Worm (Caenorhabditis elegans) whole organism, L4 larva: ENCODE results near the gene R07B7.6.

Experiments
- F26F4.8 ChIP-seq: fragments of 200-800 bp; sonication (Bioruptor generic); conservative IDR thresholded peaks from 2 replicates; pipeline ENCODE4 v1.3.6; 2022; ENCODE audit warnings: missing genetic modification characterization, missing compliant biosample characterization
- F37D6.2 ChIP-seq: sonication (generic microtip); optimal IDR thresholded peaks from 2 replicates; lab custom pipeline; 2016; ENCODE audit warnings: mild to moderate bottlenecking, missing genetic modification characterization, missing compliant biosample characterization
- R02D3.7 ChIP-seq: fragments of 150-350 bp; sonication (generic microtip); optimal IDR thresholded peaks from 3 replicates; lab custom pipeline; 2014; ENCODE audit warnings: missing biosample characterization, missing genetic modification characterization
- T20F7.1 ChIP-seq: fragments of 200-800 bp; sonication (Bioruptor generic); optimal IDR thresholded peaks from 2 replicates; lab custom pipeline; 2018; ENCODE audit warnings: mild to moderate bottlenecking, missing genetic modification characterization, missing compliant biosample characterization
- Y48G9A.11 ChIP-seq: fragments of 200-800 bp; sonication (Bioruptor generic); IDR thresholded peaks from 2 replicates; pipeline ENCODE4 v1.3.6; 2022; ENCODE audit warnings: missing genetic modification reagents, missing genetic modification characterization, missing compliant biosample characterization
- Y5F2A.4 ChIP-seq: fragments of 200-800 bp; sonication (Bioruptor generic); optimal IDR thresholded peaks from 2 replicates; lab custom pipeline; 2018; ENCODE audit warnings: mild to moderate bottlenecking, missing genetic modification characterization, missing compliant biosample characterization
- Y75B8A.6 ChIP-seq: fragments of 200-800 bp; sonication (Bioruptor generic); IDR thresholded peaks from 2 replicates; pipeline ENCODE4 v1.3.6; 2022; ENCODE audit warnings: missing genetic modification reagents, missing genetic modification characterization, missing compliant biosample characterization
- aly-2 ChIP-seq: sonication (generic microtip); optimal IDR thresholded peaks from 2 replicates; lab custom pipeline; 2018; ENCODE audit warnings: missing biosample characterization, missing genetic modification characterization
- cey-2 ChIP-seq: sonication (generic microtip); optimal IDR thresholded peaks from 3 replicates; lab custom pipeline; 2017; ENCODE audit warnings: missing genetic modification characterization, mild to moderate bottlenecking, missing compliant biosample characterization, antibody characterized with exemption, borderline replicate concordance; ENCODE audit not compliant: insufficient read depth
- ctbp-1 ChIP-seq: fragments of 200-800 bp; sonication (Bioruptor generic); IDR thresholded peaks from 2 replicates; pipeline ENCODE4 v1.3.6; 2022; ENCODE audit warnings: missing genetic modification reagents, missing genetic modification characterization, missing compliant biosample characterization
- daf-12 ChIP-seq: fragments of 150-350 bp; optimal IDR thresholded peaks from 2 replicates; lab custom pipeline; 2014; ENCODE audit warnings: missing biosample characterization, missing genetic modification reagents, missing genetic modification characterization
- daf-16 ChIP-seq, 3 experiments: sonication (generic microtip); optimal IDR thresholded peaks; 2 replicates each; lab custom pipeline; 2016 to 2017; ENCODE audit warnings: missing genetic modification characterization in 3 of 3, missing genetic modification reagents in 3 of 3, mild to moderate bottlenecking in 2 of 3, missing compliant biosample characterization in 2 of 3, missing biosample characterization in 1 of 3, moderate library complexity in 1 of 3
- daf-8 ChIP-seq: fragments of 200-800 bp; sonication (Bioruptor generic); IDR thresholded peaks from 2 replicates; pipeline ENCODE4 v1.3.6; 2022; ENCODE audit warnings: missing genetic modification characterization, missing compliant biosample characterization
- duxl-1 ChIP-seq: sonication (generic microtip); optimal IDR thresholded peaks from 2 replicates; lab custom pipeline; 2016; ENCODE audit warnings: mild to moderate bottlenecking, missing genetic modification characterization, moderate library complexity, missing compliant biosample characterization; ENCODE audit not compliant: poor library complexity
- dve-1 ChIP-seq: sonication (generic microtip); optimal IDR thresholded peaks from 2 replicates; lab custom pipeline; 2017; ENCODE audit warnings: antibody characterized with exemption, mild to moderate bottlenecking, missing genetic modification characterization, missing compliant biosample characterization; ENCODE audit not compliant: insufficient read depth
- egl-27 ChIP-seq: sonication (generic microtip); optimal IDR thresholded peaks from 3 replicates; lab custom pipeline; 2017; ENCODE audit warnings: missing biosample characterization, missing genetic modification reagents, missing genetic modification characterization
- hif-1 ChIP-seq, 2 experiments: sonication (generic microtip); optimal IDR thresholded peaks; 2 replicates each; lab custom pipeline; 2016 to 2017; ENCODE audit warnings: missing compliant biosample characterization in 2 of 2, missing genetic modification characterization in 2 of 2, missing genetic modification reagents in 2 of 2, missing genotype in 2 of 2, mild to moderate bottlenecking in 1 of 2
- hlh-11 ChIP-seq: fragments of 200-800 bp; sonication (Bioruptor generic); optimal IDR thresholded peaks from 2 replicates; lab custom pipeline; 2018; ENCODE audit warnings: mild to moderate bottlenecking, missing genetic modification characterization, missing compliant biosample characterization
- hlh-30 ChIP-seq: sonication (generic microtip); optimal IDR thresholded peaks from 2 replicates; lab custom pipeline; 2017; ENCODE audit warnings: antibody characterized with exemption, mild to moderate bottlenecking, missing genetic modification characterization, missing compliant biosample characterization; ENCODE audit not compliant: insufficient read depth
- jun-1 ChIP-seq: fragments of 150-350 bp; optimal IDR thresholded peaks from 2 replicates; lab custom pipeline; 2014; ENCODE audit warnings: missing biosample characterization, missing genetic modification reagents, missing genetic modification characterization
- lim-7 ChIP-seq: fragments of 200-800 bp; sonication (Bioruptor generic); IDR thresholded peaks from 2 replicates; pipeline ENCODE4 v1.3.6; 2022; ENCODE audit warnings: missing genetic modification characterization, missing compliant biosample characterization
- lin-1 ChIP-seq: fragments of 200-800 bp; sonication (Bioruptor generic); IDR thresholded peaks from 2 replicates; pipeline ENCODE4 v1.3.6; 2022; ENCODE audit warnings: missing genetic modification reagents, missing genetic modification characterization, missing compliant biosample characterization
- lin-13 ChIP-seq: fragments of 150-350 bp; optimal IDR thresholded peaks from 2 replicates; lab custom pipeline; 2014; ENCODE audit warnings: missing biosample characterization, missing genetic modification reagents, missing genetic modification characterization
- lin-15B ChIP-seq: fragments of 150-350 bp; sonication (generic microtip); optimal IDR thresholded peaks from 3 replicates; lab custom pipeline; 2014; ENCODE audit warnings: missing biosample characterization, missing genetic modification characterization
- lin-38 ChIP-seq: fragments of 200-800 bp; sonication (Bioruptor generic); IDR thresholded peaks from 2 replicates; pipeline ENCODE4 v1.3.6; 2022; ENCODE audit warnings: missing genetic modification reagents, missing genetic modification characterization, missing compliant biosample characterization
- lin-39 ChIP-seq: fragments of 150-350 bp; optimal IDR thresholded peaks from 2 replicates; lab custom pipeline; 2014; ENCODE audit warnings: missing biosample characterization, missing genetic modification reagents, missing genetic modification characterization
- lsy-2 ChIP-seq, 2 experiments: fragments of 150-350 bp in 1 of 2; sonication (generic microtip) in 1 of 2; optimal IDR thresholded peaks; 2 replicates each; lab custom pipeline; 2014 to 2017; ENCODE audit warnings: missing biosample characterization in 2 of 2, missing genetic modification characterization in 2 of 2
- madf-5 ChIP-seq, 2 experiments: fragments of 200-800 bp; sonication (Bioruptor generic); IDR thresholded peaks; 2 replicates each; pipeline ENCODE4 v1.3.6; 2022; ENCODE audit warnings: missing compliant biosample characterization in 2 of 2, missing genetic modification characterization in 2 of 2
- madf-9 ChIP-seq: fragments of 200-800 bp; sonication (Bioruptor generic); conservative IDR thresholded peaks from 2 replicates; pipeline ENCODE4 v1.3.6; 2022; ENCODE audit warnings: missing genetic modification reagents, missing genetic modification characterization, missing compliant biosample characterization
- mdl-1 ChIP-seq, 2 experiments: fragments of 150-350 bp in 1 of 2; sonication (generic microtip) in 1 of 2; optimal IDR thresholded peaks; 2 replicates each; lab custom pipeline; 2014 to 2017; ENCODE audit warnings: missing biosample characterization in 2 of 2, missing genetic modification characterization in 2 of 2
- mes-2 ChIP-seq: sonication (generic microtip); optimal IDR thresholded peaks from 2 replicates; lab custom pipeline; 2016; ENCODE audit warnings: missing genotype, mild to moderate bottlenecking, missing genetic modification characterization, missing compliant biosample characterization; ENCODE audit not compliant: poor library complexity, severe bottlenecking
- mxl-2 ChIP-seq: fragments of 200-800 bp; sonication (Bioruptor generic); conservative IDR thresholded peaks from 2 replicates; pipeline ENCODE4 v1.3.6; 2022; ENCODE audit warnings: missing genetic modification reagents, missing genetic modification characterization, missing compliant biosample characterization
- mxl-3 ChIP-seq: fragments of 200-800 bp; sonication (Bioruptor generic); optimal IDR thresholded peaks from 2 replicates; lab custom pipeline; 2018; ENCODE audit warnings: mild to moderate bottlenecking, missing genetic modification characterization, missing compliant biosample characterization
- nhr-10 ChIP-seq: fragments of 150-350 bp; optimal IDR thresholded peaks from 2 replicates; lab custom pipeline; 2014; ENCODE audit warnings: missing biosample characterization, missing genetic modification characterization
- nhr-11 ChIP-seq: fragments of 150-350 bp; optimal IDR thresholded peaks from 2 replicates; lab custom pipeline; 2014; ENCODE audit warnings: missing biosample characterization, missing genetic modification characterization
- nhr-28 ChIP-seq: fragments of 150-350 bp; optimal IDR thresholded peaks from 2 replicates; lab custom pipeline; 2014; ENCODE audit warnings: missing biosample characterization, missing genetic modification characterization
- nhr-6 ChIP-seq: fragments of 150-350 bp; optimal IDR thresholded peaks from 2 replicates; lab custom pipeline; 2014; ENCODE audit warnings: missing biosample characterization, missing genetic modification characterization
- nhr-76 ChIP-seq: fragments of 150-350 bp; optimal IDR thresholded peaks from 2 replicates; lab custom pipeline; 2014; ENCODE audit warnings: missing biosample characterization, missing genetic modification characterization
- nhr-77 ChIP-seq: fragments of 150-350 bp; optimal IDR thresholded peaks from 2 replicates; lab custom pipeline; 2014; ENCODE audit warnings: missing biosample characterization, missing genetic modification characterization
- pha-4 ChIP-seq, 2 experiments: fragments of 150-350 bp in 1 of 2; fragments of 200-800 bp in 1 of 2; sonication (Bioruptor generic) in 1 of 2; IDR thresholded peaks in 1 of 2; optimal IDR thresholded peaks in 1 of 2; 2 replicates each; pipeline versions ENCODE4 v1.3.6 to Lab custom; 2014 to 2022; ENCODE audit warnings: missing genetic modification characterization in 2 of 2, missing genetic modification reagents in 2 of 2, missing biosample characterization in 1 of 2, missing compliant biosample characterization in 1 of 2
- rbr-2 ChIP-seq: sonication (generic microtip); optimal IDR thresholded peaks from 2 replicates; lab custom pipeline; 2016; ENCODE audit warnings: missing genotype, missing genetic modification characterization, missing compliant biosample characterization
- skn-1 ChIP-seq: fragments of 150-350 bp; optimal IDR thresholded peaks from 2 replicates; lab custom pipeline; 2014; ENCODE audit warnings: missing biosample characterization, missing genetic modification characterization
- spr-3 ChIP-seq: fragments of 200-800 bp; sonication (Bioruptor generic); optimal IDR thresholded peaks from 2 replicates; lab custom pipeline; 2018; ENCODE audit warnings: mild to moderate bottlenecking, missing genetic modification characterization, missing compliant biosample characterization
- tag-97 ChIP-seq: fragments of 200-800 bp; sonication (Bioruptor generic); IDR thresholded peaks from 2 replicates; pipeline ENCODE4 v1.3.6; 2022; ENCODE audit warnings: missing genetic modification characterization, missing compliant biosample characterization
- unc-130 ChIP-seq: sonication (generic microtip); optimal IDR thresholded peaks from 2 replicates; lab custom pipeline; 2016; ENCODE audit warnings: missing genetic modification reagents, missing genetic modification characterization, missing compliant biosample characterization
- zag-1 ChIP-seq: fragments of 150-350 bp; optimal IDR thresholded peaks from 2 replicates; lab custom pipeline; 2014; ENCODE audit warnings: missing biosample characterization, missing genetic modification characterization
- zfp-3 ChIP-seq: fragments of 200-800 bp; sonication (Bioruptor generic); conservative IDR thresholded peaks from 2 replicates; pipeline ENCODE4 v1.3.6; 2022; ENCODE audit warnings: missing genetic modification reagents, missing genetic modification characterization, missing compliant biosample characterization
- zip-11 ChIP-seq: fragments of 200-800 bp; sonication (Bioruptor generic); IDR thresholded peaks from 2 replicates; pipeline ENCODE4 v1.3.6; 2022; ENCODE audit warnings: missing genetic modification characterization, missing compliant biosample characterization
- ztf-7 ChIP-seq: fragments of 150-350 bp; optimal IDR thresholded peaks from 2 replicates; lab custom pipeline; 2014; ENCODE audit warnings: missing biosample characterization, missing genetic modification characterization

The R07B7.6 gene

DNA sequence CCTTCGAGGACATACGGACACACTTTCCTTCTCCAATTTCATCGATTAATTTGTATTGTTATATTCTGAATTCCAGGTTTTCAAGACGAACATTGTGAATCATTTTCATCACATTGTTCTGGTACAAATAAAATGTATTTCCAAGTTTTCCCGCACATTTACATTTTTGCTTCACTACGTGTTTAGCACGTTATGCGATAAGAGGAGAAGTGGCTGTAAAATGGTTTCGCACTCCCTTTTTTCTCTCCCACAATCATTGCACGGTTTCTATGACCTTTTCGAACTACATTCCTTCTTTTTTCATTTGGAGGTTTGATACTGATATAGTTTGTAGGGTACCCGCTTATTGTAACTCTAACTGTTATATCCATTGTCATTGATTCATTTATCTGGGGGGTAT is 38.9 kb upstream of the R07B7.6 start (continued):
- no peak for TF ChIP-seq lin-39 (tag; lab: Kevin White, UChicago)
- no peak for TF ChIP-seq zip-11
- no peak for TF ChIP-seq daf-12 (tag; lab: Kevin White, UChicago)
- TF ChIP-seq lsy-2 (tag; optimal IDR thresholded peaks at IDR 0.05; lab: Kevin White, UChicago) = no peak
- TF ChIP-seq ztf-7 (tag; lab: Kevin White, UChicago) = no peak
- no peak for TF ChIP-seq egl-27 (tag; lab: Kevin White, UChicago)
- no peak for TF ChIP-seq lim-7 (GFP tag; lab: Robert Waterston, UW)
- TF ChIP-seq daf-8 (GFP tag; lab: Robert Waterston, UW) = no peak
- no peak for TF ChIP-seq tag-97
- TF ChIP-seq nhr-28 (tag; lab: Kevin White, UChicago) = peak; percentile 91
- TF ChIP-seq daf-16 (GFP tag; optimal IDR thresholded peaks at IDR 0.05; lab: Kevin White, UChicago) = no peak
- no peak for TF ChIP-seq daf-16 (tag; optimal IDR thresholded peaks at IDR 0.05; lab: Kevin White, UChicago)
- TF ChIP-seq cey-2 (tag; lab: Kevin White, UChicago) = no peak
- TF ChIP-seq R02D3.7 (tag; lab: Kevin White, UChicago) = no peak
- no peak for TF ChIP-seq jun-1 (tag; lab: Kevin White, UChicago)
- TF ChIP-seq nhr-6 (tag; lab: Kevin White, UChicago) = no peak
- TF ChIP-seq Y75B8A.6 = no peak
- TF ChIP-seq lin-15B (tag; lab: Kevin White, UChicago) = no peak
- no peak for TF ChIP-seq rbr-2 (tag; lab: Kevin White, UChicago)
- no peak for TF ChIP-seq aly-2 (tag; lab: Kevin White, UChicago)
- TF ChIP-seq mxl-3 = peak; percentile 66
- no peak for TF ChIP-seq Y5F2A.4 (GFP tag; lab: Kevin White, UChicago)
- peak; percentile 3 for TF ChIP-seq nhr-77 (tag; lab: Kevin White, UChicago)
- TF ChIP-seq F26F4.8 = no peak

DNA sequence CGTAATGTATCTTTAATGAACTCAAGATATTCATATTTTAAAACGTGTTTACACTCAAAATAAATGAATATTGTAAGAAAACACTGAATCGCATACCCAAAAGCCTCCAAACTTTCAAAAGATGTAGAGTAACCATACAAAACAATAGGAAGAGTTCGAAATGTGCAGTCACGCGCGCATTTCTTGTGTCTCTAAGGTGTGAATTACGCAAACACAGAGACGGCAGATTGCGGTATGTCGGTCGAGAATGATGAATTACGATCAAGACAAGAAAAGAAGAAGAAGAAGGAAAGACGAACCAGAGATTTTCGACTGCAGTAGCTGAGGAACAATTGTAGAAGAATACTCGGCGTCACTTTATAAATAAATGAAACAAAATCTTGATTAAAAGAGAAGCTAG is 36.7 kb upstream of the R07B7.6 start, which contains the start of gene lhpp-1:
Gene lhpp-1, minus strand, starts transcription at position 354 of the 400 bp plus-strand sequence.
- TF ChIP-seq lin-13 (GFP tag; lab: Kevin White, UChicago) (no peak), nhr-11 (tag; lab: Kevin White, UChicago) (no peak), hlh-11 (tag; lab: Kevin White, UChicago) (no peak), madf-9 (GFP tag; lab: Robert Waterston, UW) (no peak), nhr-10 (no peak), spr-3 (no peak), hif-1 (tag; optimal IDR thresholded peaks at IDR 0.05; lab: Kevin White, UChicago) (no peak), zfp-3 (no peak), nhr-77 (tag; lab: Kevin White, UChicago) (no peak), dve-1 (tag; lab: Kevin White, UChicago) (no peak), duxl-1 (tag; lab: Kevin White, UChicago) (no peak), T20F7.1 (GFP tag; lab: Kevin White, UChicago) (no peak), nhr-76 (no peak), mes-2 (peak; percentile 19), Y48G9A.11 (no peak), lsy-2 (tag; optimal IDR thresholded peaks at IDR 0.05; lab: Kevin White, UChicago) (no peak), mxl-2 (GFP tag; lab: Robert Waterston, UW) (no peak), lin-38 (GFP tag; lab: Robert Waterston, UW) (no peak), skn-1 (tag; lab: Kevin White, UChicago) (no peak), unc-130 (GFP tag; lab: Kevin White, UChicago) (no peak), F37D6.2 (tag; lab: Kevin White, UChicago) (no peak), zag-1 (tag; lab: Kevin White, UChicago) (no peak), nhr-6 (tag; lab: Kevin White, UChicago) (peak; percentile 53), ctbp-1 (GFP tag; lab: Robert Waterston, UW) (no peak), pha-4 (GFP tag; IDR thresholded peaks at IDR 0.05; lab: Robert Waterston, UW) (no peak), pha-4 (tag; optimal IDR thresholded peaks at IDR 0.05; lab: Kevin White, UChicago) (no peak), madf-5 (GFP tag; IDR thresholded peaks at IDR 0.05; lab: Robert Waterston, UW) (no peak), nhr-28 (tag; lab: Kevin White, UChicago) (peak; percentile 46), hlh-30 (tag; lab: Kevin White, UChicago) (peak; percentile 56), mdl-1 (tag; optimal IDR thresholded peaks at IDR 0.05; lab: Kevin White, UChicago) (no peak), lin-1 (GFP tag; lab: Robert Waterston, UW) (no peak), lim-7 (GFP tag; lab: Robert Waterston, UW) (no peak)
